Worm (Caenorhabditis elegans) whole organism, L4 larva: ENCODE results near the gene sdz-15.

ENCODE experiments used
- D1046.2 ChIP-seq: fragments of 200-800 bp; sonication (Bioruptor generic); IDR thresholded peaks from 2 replicates; pipeline ENCODE4 v1.3.6; 2022; ENCODE audit warnings: missing genetic modification characterization, missing compliant biosample characterization
- F26F4.8 ChIP-seq: fragments of 200-800 bp; sonication (Bioruptor generic); conservative IDR thresholded peaks from 2 replicates; pipeline ENCODE4 v1.3.6; 2022; ENCODE audit warnings: missing genetic modification characterization, missing compliant biosample characterization
- F37D6.2 ChIP-seq: sonication (generic microtip); optimal IDR thresholded peaks from 2 replicates; lab custom pipeline; 2016; ENCODE audit warnings: mild to moderate bottlenecking, missing genetic modification characterization, missing compliant biosample characterization
- F44E2.7 ChIP-seq: fragments of 200-800 bp; sonication (Bioruptor generic); IDR thresholded peaks from 2 replicates; pipeline ENCODE4 v2.1.2; 2022; ENCODE audit warnings: missing genetic modification characterization, missing compliant biosample characterization
- F49E8.2 ChIP-seq: sonication (generic microtip); optimal IDR thresholded peaks from 2 replicates; lab custom pipeline; 2016; ENCODE audit warnings: missing compliant biosample characterization, mild to moderate bottlenecking, missing genetic modification characterization, borderline replicate concordance
- R02D3.7 ChIP-seq: fragments of 150-350 bp; sonication (generic microtip); optimal IDR thresholded peaks from 3 replicates; lab custom pipeline; 2014; ENCODE audit warnings: missing biosample characterization, missing genetic modification characterization
- T26A8.4 ChIP-seq: fragments of 200-800 bp; sonication (Bioruptor generic); IDR thresholded peaks from 2 replicates; pipeline ENCODE4 v1.3.6; 2022; ENCODE audit warnings: missing genetic modification characterization, missing compliant biosample characterization
- Y48G9A.11 ChIP-seq: fragments of 200-800 bp; sonication (Bioruptor generic); IDR thresholded peaks from 2 replicates; pipeline ENCODE4 v1.3.6; 2022; ENCODE audit warnings: missing genetic modification reagents, missing genetic modification characterization, missing compliant biosample characterization
- Y75B8A.6 ChIP-seq: fragments of 200-800 bp; sonication (Bioruptor generic); IDR thresholded peaks from 2 replicates; pipeline ENCODE4 v1.3.6; 2022; ENCODE audit warnings: missing genetic modification reagents, missing genetic modification characterization, missing compliant biosample characterization
- ZK337.2 ChIP-seq: fragments of 200-800 bp; sonication (Bioruptor generic); IDR thresholded peaks from 2 replicates; pipeline ENCODE4 v1.3.6; 2022; ENCODE audit warnings: missing genetic modification reagents, missing genetic modification characterization, missing compliant biosample characterization
- arid-1 ChIP-seq: fragments of 200-800 bp; sonication (Bioruptor generic); conservative IDR thresholded peaks from 2 replicates; pipeline ENCODE4 v1.3.6; 2022; ENCODE audit warnings: missing genetic modification reagents, missing genetic modification characterization, missing compliant biosample characterization
- ceh-28 ChIP-seq: fragments of 150-350 bp; optimal IDR thresholded peaks from 2 replicates; lab custom pipeline; 2014; ENCODE audit warnings: missing biosample characterization, missing genetic modification reagents, missing genetic modification characterization
- ceh-32 ChIP-seq: sonication (generic microtip); optimal IDR thresholded peaks from 2 replicates; lab custom pipeline; 2016; ENCODE audit warnings: mild to moderate bottlenecking, missing genetic modification characterization, missing compliant biosample characterization; ENCODE audit not compliant: poor library complexity
- ces-1 ChIP-seq: fragments of 150-350 bp; sonication (generic microtip); optimal IDR thresholded peaks from 4 replicates; lab custom pipeline; 2014; ENCODE audit warnings: missing biosample characterization, missing genetic modification reagents, missing genetic modification characterization
- cey-2 ChIP-seq: sonication (generic microtip); optimal IDR thresholded peaks from 3 replicates; lab custom pipeline; 2017; ENCODE audit warnings: missing genetic modification characterization, mild to moderate bottlenecking, missing compliant biosample characterization, antibody characterized with exemption, borderline replicate concordance; ENCODE audit not compliant: insufficient read depth
- ctbp-1 ChIP-seq: fragments of 200-800 bp; sonication (Bioruptor generic); IDR thresholded peaks from 2 replicates; pipeline ENCODE4 v1.3.6; 2022; ENCODE audit warnings: missing genetic modification reagents, missing genetic modification characterization, missing compliant biosample characterization
- daf-12 ChIP-seq: fragments of 150-350 bp; optimal IDR thresholded peaks from 2 replicates; lab custom pipeline; 2014; ENCODE audit warnings: missing biosample characterization, missing genetic modification reagents, missing genetic modification characterization
- daf-19 ChIP-seq: fragments of 200-800 bp; sonication (Bioruptor generic); conservative IDR thresholded peaks from 2 replicates; pipeline ENCODE4 v1.3.6; 2022; ENCODE audit warnings: missing genetic modification characterization, missing compliant biosample characterization
- dmd-8 ChIP-seq: fragments of 200-800 bp; sonication (Bioruptor generic); IDR thresholded peaks from 2 replicates; pipeline ENCODE4 v1.3.6; 2022; ENCODE audit warnings: missing genetic modification characterization, missing compliant biosample characterization
- dpl-1 ChIP-seq: fragments of 150-350 bp; optimal IDR thresholded peaks from 2 replicates; lab custom pipeline; 2014; ENCODE audit warnings: missing biosample characterization, missing genetic modification reagents, missing genetic modification characterization
- duxl-1 ChIP-seq: sonication (generic microtip); optimal IDR thresholded peaks from 2 replicates; lab custom pipeline; 2016; ENCODE audit warnings: mild to moderate bottlenecking, missing genetic modification characterization, moderate library complexity, missing compliant biosample characterization; ENCODE audit not compliant: poor library complexity
- dve-1 ChIP-seq: sonication (generic microtip); optimal IDR thresholded peaks from 2 replicates; lab custom pipeline; 2017; ENCODE audit warnings: antibody characterized with exemption, mild to moderate bottlenecking, missing genetic modification characterization, missing compliant biosample characterization; ENCODE audit not compliant: insufficient read depth
- egl-43 ChIP-seq: fragments of 200-800 bp; sonication (Bioruptor generic); IDR thresholded peaks from 2 replicates; pipeline ENCODE4 v1.3.6; 2022; ENCODE audit warnings: missing genetic modification reagents, missing genetic modification characterization, missing compliant biosample characterization
- fkh-10 ChIP-seq: fragments of 150-350 bp; optimal IDR thresholded peaks from 2 replicates; lab custom pipeline; 2014; ENCODE audit warnings: missing biosample characterization, missing genetic modification reagents, missing genetic modification characterization
- fos-1 ChIP-seq: fragments of 150-350 bp; optimal IDR thresholded peaks from 2 replicates; lab custom pipeline; 2014; ENCODE audit warnings: missing biosample characterization, missing genetic modification characterization
- gei-8 ChIP-seq: fragments of 200-800 bp; sonication (Bioruptor generic); optimal IDR thresholded peaks from 2 replicates; lab custom pipeline; 2018; ENCODE audit warnings: mild to moderate bottlenecking, missing genetic modification characterization, missing compliant biosample characterization
- hlh-30 ChIP-seq: sonication (generic microtip); optimal IDR thresholded peaks from 2 replicates; lab custom pipeline; 2017; ENCODE audit warnings: antibody characterized with exemption, mild to moderate bottlenecking, missing genetic modification characterization, missing compliant biosample characterization; ENCODE audit not compliant: insufficient read depth
- hmg-1.1 ChIP-seq: fragments of 200-800 bp; sonication (Bioruptor generic); IDR thresholded peaks from 2 replicates; pipeline ENCODE4 v1.3.6; 2022; ENCODE audit warnings: missing genetic modification reagents, missing genetic modification characterization, missing compliant biosample characterization
- lin-1 ChIP-seq: fragments of 200-800 bp; sonication (Bioruptor generic); IDR thresholded peaks from 2 replicates; pipeline ENCODE4 v1.3.6; 2022; ENCODE audit warnings: missing genetic modification reagents, missing genetic modification characterization, missing compliant biosample characterization
- lin-13 ChIP-seq: fragments of 150-350 bp; optimal IDR thresholded peaks from 2 replicates; lab custom pipeline; 2014; ENCODE audit warnings: missing biosample characterization, missing genetic modification reagents, missing genetic modification characterization
- mdl-1 ChIP-seq, 2 experiments: fragments of 150-350 bp in 1 of 2; sonication (generic microtip) in 1 of 2; optimal IDR thresholded peaks; 2 replicates each; lab custom pipeline; 2014 to 2017; ENCODE audit warnings: missing biosample characterization in 2 of 2, missing genetic modification characterization in 2 of 2
- mdt-29 ChIP-seq: fragments of 200-800 bp; sonication (Bioruptor generic); IDR thresholded peaks from 2 replicates; pipeline ENCODE4 v1.3.6; 2022; ENCODE audit warnings: missing genetic modification reagents, missing genetic modification characterization, missing compliant biosample characterization
- mes-2 ChIP-seq: sonication (generic microtip); optimal IDR thresholded peaks from 2 replicates; lab custom pipeline; 2016; ENCODE audit warnings: missing genotype, mild to moderate bottlenecking, missing genetic modification characterization, missing compliant biosample characterization; ENCODE audit not compliant: poor library complexity, severe bottlenecking
- mxl-2 ChIP-seq: fragments of 200-800 bp; sonication (Bioruptor generic); conservative IDR thresholded peaks from 2 replicates; pipeline ENCODE4 v1.3.6; 2022; ENCODE audit warnings: missing genetic modification reagents, missing genetic modification characterization, missing compliant biosample characterization
- mxl-3 ChIP-seq: fragments of 200-800 bp; sonication (Bioruptor generic); optimal IDR thresholded peaks from 2 replicates; lab custom pipeline; 2018; ENCODE audit warnings: mild to moderate bottlenecking, missing genetic modification characterization, missing compliant biosample characterization
- nhr-11 ChIP-seq: fragments of 150-350 bp; optimal IDR thresholded peaks from 2 replicates; lab custom pipeline; 2014; ENCODE audit warnings: missing biosample characterization, missing genetic modification characterization
- nhr-25 ChIP-seq: sonication (generic microtip); optimal IDR thresholded peaks from 2 replicates; lab custom pipeline; 2017; ENCODE audit warnings: missing genetic modification characterization, mild to moderate bottlenecking, missing compliant biosample characterization, antibody characterized with exemption, moderate library complexity, borderline replicate concordance; ENCODE audit not compliant: insufficient read depth
- nhr-28 ChIP-seq: fragments of 150-350 bp; optimal IDR thresholded peaks from 2 replicates; lab custom pipeline; 2014; ENCODE audit warnings: missing biosample characterization, missing genetic modification characterization
- nhr-42 ChIP-seq: fragments of 200-800 bp; sonication (Bioruptor generic); IDR thresholded peaks from 2 replicates; pipeline ENCODE4 v1.3.6; 2022; ENCODE audit warnings: missing genetic modification characterization, missing compliant biosample characterization
- nhr-6 ChIP-seq: fragments of 150-350 bp; optimal IDR thresholded peaks from 2 replicates; lab custom pipeline; 2014; ENCODE audit warnings: missing biosample characterization, missing genetic modification characterization
- nhr-76 ChIP-seq: fragments of 150-350 bp; optimal IDR thresholded peaks from 2 replicates; lab custom pipeline; 2014; ENCODE audit warnings: missing biosample characterization, missing genetic modification characterization
- pha-4 ChIP-seq, 2 experiments: fragments of 150-350 bp in 1 of 2; fragments of 200-800 bp in 1 of 2; sonication (Bioruptor generic) in 1 of 2; IDR thresholded peaks in 1 of 2; optimal IDR thresholded peaks in 1 of 2; 2 replicates each; pipeline versions ENCODE4 v1.3.6 to Lab custom; 2014 to 2022; ENCODE audit warnings: missing genetic modification characterization in 2 of 2, missing genetic modification reagents in 2 of 2, missing biosample characterization in 1 of 2, missing compliant biosample characterization in 1 of 2
- rbr-2 ChIP-seq: sonication (generic microtip); optimal IDR thresholded peaks from 2 replicates; lab custom pipeline; 2016; ENCODE audit warnings: missing genotype, missing genetic modification characterization, missing compliant biosample characterization
- sdz-12 ChIP-seq: fragments of 200-800 bp; sonication (Bioruptor generic); optimal IDR thresholded peaks from 2 replicates; lab custom pipeline; 2018; ENCODE audit warnings: mild to moderate bottlenecking, missing genetic modification characterization, missing compliant biosample characterization
- tag-97 ChIP-seq: fragments of 200-800 bp; sonication (Bioruptor generic); IDR thresholded peaks from 2 replicates; pipeline ENCODE4 v1.3.6; 2022; ENCODE audit warnings: missing genetic modification characterization, missing compliant biosample characterization
- unc-39 ChIP-seq: sonication (generic microtip); optimal IDR thresholded peaks from 2 replicates; lab custom pipeline; 2017; ENCODE audit warnings: missing biosample characterization, missing genetic modification characterization
- zfp-3 ChIP-seq: fragments of 200-800 bp; sonication (Bioruptor generic); conservative IDR thresholded peaks from 2 replicates; pipeline ENCODE4 v1.3.6; 2022; ENCODE audit warnings: missing genetic modification reagents, missing genetic modification characterization, missing compliant biosample characterization
- zip-11 ChIP-seq: fragments of 200-800 bp; sonication (Bioruptor generic); IDR thresholded peaks from 2 replicates; pipeline ENCODE4 v1.3.6; 2022; ENCODE audit warnings: missing genetic modification characterization, missing compliant biosample characterization
- zip-2 ChIP-seq: fragments of 150-350 bp; optimal IDR thresholded peaks from 2 replicates; lab custom pipeline; 2014; ENCODE audit warnings: missing biosample characterization, missing genetic modification characterization

sdz-15 gene

DNA sequence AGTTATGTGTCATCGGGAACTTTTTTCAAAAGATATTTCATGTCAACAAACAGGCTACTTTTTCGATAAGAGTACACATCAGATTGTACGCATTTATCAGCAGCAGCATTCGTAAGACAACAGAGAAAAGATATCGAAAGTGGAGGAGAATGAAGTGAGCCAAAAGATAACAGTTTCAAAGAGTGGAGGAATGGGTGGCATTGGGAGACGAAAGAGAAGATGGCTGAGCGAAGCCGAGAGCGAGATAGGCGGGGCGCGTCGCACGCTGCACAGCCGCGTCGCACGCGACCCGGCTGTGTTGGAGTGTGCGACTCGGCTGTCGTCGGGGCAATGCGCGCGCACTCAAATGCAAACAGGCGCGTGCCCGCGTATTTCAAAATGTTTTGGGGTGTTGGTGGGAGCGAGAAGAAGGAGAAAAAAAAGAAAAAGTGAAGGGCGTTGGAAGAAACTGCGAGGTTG lies 34.1 kb upstream of the sdz-15 start (continued):
- TF ChIP-seq nhr-42 (peak; percentile 84), Y48G9A.11 (GFP tag; lab: Robert Waterston, UW) (peak; percentile 40; the same call in 1 of the 2 replicates), rbr-2 (tag; lab: Kevin White, UChicago) (peak; percentile 93), mxl-2 (no peak; the same call in 1 of the 2 replicates), egl-43 (GFP tag; lab: Robert Waterston, UW) (peak; percentile 93), F26F4.8 (GFP tag; lab: Robert Waterston, UW) (no peak), mes-2 (peak; percentile 71), ceh-32 (tag; lab: Kevin White, UChicago) (peak; percentile 36), nhr-25 (tag; lab: Kevin White, UChicago) (peak; percentile 51), sdz-12 (GFP tag; lab: Kevin White, UChicago) (peak; percentile 25), R02D3.7 (tag; lab: Kevin White, UChicago) (no peak), zfp-3 (peak; percentile 87; the same call in 1 of the 2 replicates), lin-13 (peak; percentile 71), nhr-6 (peak; percentile 91), nhr-11 (tag; lab: Kevin White, UChicago) (peak; percentile 60), hlh-30 (tag; lab: Kevin White, UChicago) (peak; percentile 95), daf-12 (tag; lab: Kevin White, UChicago) (no peak), dve-1 (tag; lab: Kevin White, UChicago) (peak; percentile 96), gei-8 (GFP tag; lab: Kevin White, UChicago) (peak; percentile 86), dmd-8 (GFP tag; lab: Robert Waterston, UW) (peak; percentile 88), nhr-76 (tag; lab: Kevin White, UChicago) (no peak), mxl-3 (GFP tag; lab: Kevin White, UChicago) (peak; percentile 83), cey-2 (tag; lab: Kevin White, UChicago) (no peak), ces-1 (GFP tag; lab: Kevin White, UChicago) (no peak), ZK337.2 (GFP tag; lab: Robert Waterston, UW) (no peak), unc-39 (tag; lab: Kevin White, UChicago) (no peak), F44E2.7 (GFP tag; lab: Robert Waterston, UW) (peak; percentile 83; the same call in 1 of the 2 replicates), tag-97 (GFP tag; lab: Robert Waterston, UW) (no peak), fkh-10 (no peak), ceh-28 (tag; lab: Kevin White, UChicago) (no peak), arid-1 (GFP tag; lab: Robert Waterston, UW) (peak; percentile 94), F49E8.2 (tag; lab: Kevin White, UChicago) (no peak), hmg-1.1 (peak; percentile 89), nhr-28 (tag; lab: Kevin White, UChicago) (peak; percentile 91), fos-1 (tag; lab: Kevin White, UChicago) (no peak), mdt-29 (GFP tag; lab: Robert Waterston, UW) (peak; percentile 85), daf-19 (GFP tag; lab: Robert Waterston, UW) (no peak), Y75B8A.6 (GFP tag; lab: Robert Waterston, UW) (0 out of 2 replicates have a peak, but pooled peaks have one; percentile 54), ctbp-1 (peak; percentile 89), duxl-1 (tag; lab: Kevin White, UChicago) (peak; percentile 60), D1046.2 (peak; percentile 89), mdl-1 (tag; optimal IDR thresholded peaks at IDR 0.05; lab: Kevin White, UChicago) (peak; percentile 81 to 95), zip-11 (GFP tag; lab: Robert Waterston, UW) (no peak), zip-2 (tag; lab: Kevin White, UChicago) (peak; percentile 11), pha-4 (GFP tag; IDR thresholded peaks at IDR 0.05; lab: Robert Waterston, UW) (no peak; the same call in none of the 2 replicates), pha-4 (tag; optimal IDR thresholded peaks at IDR 0.05; lab: Kevin White, UChicago) (peak; percentile 84), F37D6.2 (tag; lab: Kevin White, UChicago) (peak; percentile 47), T26A8.4 (GFP tag; lab: Robert Waterston, UW) (peak; percentile 92), dpl-1 (peak; percentile 75), lin-1 (GFP tag; lab: Robert Waterston, UW) (peak; percentile 92)
